Worm (Caenorhabditis elegans) whole organism, mixed stage, embryonic: Measurements from ENCODE around the gene T16G12.9.

Source experiments
- M03D4.4 ChIP-seq: sonication (generic microtip); optimal IDR thresholded peaks from 2 replicates; lab custom pipeline; 2017; ENCODE audit warnings: mild to moderate bottlenecking, missing genetic modification characterization, missing compliant biosample characterization
- bed-3 ChIP-seq: fragments of 200-800 bp; sonication (Bioruptor generic); optimal IDR thresholded peaks from 3 replicates; lab custom pipeline; 2018; ENCODE audit warnings: mild to moderate bottlenecking, missing genetic modification characterization, moderate library complexity, missing compliant biosample characterization
- blmp-1 ChIP-seq: fragments of 150-350 bp; optimal IDR thresholded peaks from 2 replicates; lab custom pipeline; 2014; ENCODE audit warnings: missing biosample characterization, missing genetic modification characterization
- ceh-39 ChIP-seq: fragments of 150-350 bp; optimal IDR thresholded peaks from 2 replicates; lab custom pipeline; 2014; ENCODE audit warnings: missing biosample characterization, missing genetic modification characterization
- ceh-43 ChIP-seq: fragments of 200-800 bp; sonication (Bioruptor generic); optimal IDR thresholded peaks from 2 replicates; lab custom pipeline; 2018; ENCODE audit warnings: mild to moderate bottlenecking, missing genetic modification characterization, moderate library complexity, missing compliant biosample characterization
- ceh-83 ChIP-seq: fragments of 200-800 bp; sonication (Bioruptor generic); optimal IDR thresholded peaks from 2 replicates; lab custom pipeline; 2018; ENCODE audit warnings: mild to moderate bottlenecking, missing genetic modification characterization, missing compliant biosample characterization
- ces-1 ChIP-seq: fragments of 150-350 bp; optimal IDR thresholded peaks from 2 replicates; lab custom pipeline; 2014; ENCODE audit warnings: missing biosample characterization, missing genetic modification reagents, missing genetic modification characterization
- cnd-1 ChIP-seq: fragments of 200-800 bp; sonication (Bioruptor generic); optimal IDR thresholded peaks from 2 replicates; lab custom pipeline; 2018; ENCODE audit warnings: mild to moderate bottlenecking, missing genetic modification characterization, missing compliant biosample characterization
- drap-1 ChIP-seq: fragments of 200-800 bp; sonication (Bioruptor generic); optimal IDR thresholded peaks from 3 replicates; lab custom pipeline; 2018; ENCODE audit warnings: mild to moderate bottlenecking, missing genetic modification characterization, missing compliant biosample characterization
- elt-1 ChIP-seq: sonication (generic microtip); optimal IDR thresholded peaks from 2 replicates; lab custom pipeline; 2017; ENCODE audit warnings: missing genetic modification characterization, mild to moderate bottlenecking, missing compliant biosample characterization, antibody characterized with exemption, moderate library complexity, borderline replicate concordance; ENCODE audit not compliant: insufficient read depth
- elt-3 ChIP-seq: fragments of 150-350 bp; optimal IDR thresholded peaks from 2 replicates; lab custom pipeline; 2014; ENCODE audit warnings: missing biosample characterization, missing genetic modification characterization
- flh-1 ChIP-seq: fragments of 200-800 bp; sonication (Bioruptor generic); optimal IDR thresholded peaks from 2 replicates; lab custom pipeline; 2018; ENCODE audit warnings: mild to moderate bottlenecking, missing genetic modification characterization, moderate library complexity, missing compliant biosample characterization
- ham-2 ChIP-seq: fragments of 200-800 bp; sonication (Bioruptor generic); optimal IDR thresholded peaks from 2 replicates; lab custom pipeline; 2018; ENCODE audit warnings: mild to moderate bottlenecking, missing genetic modification characterization, missing compliant biosample characterization
- hlh-1 ChIP-seq: fragments of 150-350 bp; optimal IDR thresholded peaks from 2 replicates; lab custom pipeline; 2014; ENCODE audit warnings: missing biosample characterization, missing genetic modification reagents, missing genetic modification characterization
- lin-13 ChIP-seq: fragments of 150-350 bp; optimal IDR thresholded peaks from 2 replicates; lab custom pipeline; 2014; ENCODE audit warnings: missing biosample characterization, missing genetic modification characterization
- lsy-2 ChIP-seq: fragments of 150-350 bp; optimal IDR thresholded peaks from 2 replicates; lab custom pipeline; 2014; ENCODE audit warnings: missing biosample characterization, missing genetic modification characterization
- mab-5 ChIP-seq: fragments of 150-350 bp; optimal IDR thresholded peaks from 2 replicates; lab custom pipeline; 2014; ENCODE audit warnings: missing biosample characterization, missing genetic modification characterization
- mep-1 ChIP-seq: fragments of 150-350 bp; optimal IDR thresholded peaks from 2 replicates; lab custom pipeline; 2017; ENCODE audit warnings: missing biosample characterization, missing genetic modification reagents, missing genetic modification characterization, inconsistent platforms
- mls-2 ChIP-seq: sonication (generic microtip); optimal IDR thresholded peaks from 2 replicates; lab custom pipeline; 2016; ENCODE audit warnings: mild to moderate bottlenecking, missing genetic modification characterization, moderate library complexity, missing compliant biosample characterization
- nhr-12 ChIP-seq: fragments of 150-350 bp; optimal IDR thresholded peaks from 2 replicates; lab custom pipeline; 2014; ENCODE audit warnings: missing biosample characterization, missing genetic modification characterization
- nhr-2 ChIP-seq: fragments of 150-350 bp; optimal IDR thresholded peaks from 2 replicates; lab custom pipeline; 2014; ENCODE audit warnings: missing biosample characterization, missing genetic modification characterization
- nhr-237 ChIP-seq: fragments of 150-350 bp; optimal IDR thresholded peaks from 2 replicates; lab custom pipeline; 2014; ENCODE audit warnings: missing biosample characterization, missing genetic modification characterization
- nhr-76 ChIP-seq: sonication (generic microtip); optimal IDR thresholded peaks from 2 replicates; lab custom pipeline; 2017; ENCODE audit warnings: missing biosample characterization, missing genetic modification characterization
- pha-4 ChIP-seq: fragments of 150-350 bp; optimal IDR thresholded peaks from 2 replicates; lab custom pipeline; 2018; ENCODE audit warnings: missing biosample characterization, missing genetic modification reagents, missing genetic modification characterization
- sem-2 ChIP-seq: fragments of 200-800 bp; sonication (Bioruptor generic); optimal IDR thresholded peaks from 2 replicates; lab custom pipeline; 2018; ENCODE audit warnings: mild to moderate bottlenecking, missing genetic modification characterization, missing compliant biosample characterization
- sptf-1 ChIP-seq: sonication (generic microtip); optimal IDR thresholded peaks from 2 replicates; lab custom pipeline; 2017; ENCODE audit warnings: mild to moderate bottlenecking, missing genetic modification characterization, moderate library complexity, missing compliant biosample characterization
- tbx-8 ChIP-seq: fragments of 200-800 bp; sonication (Bioruptor generic); optimal IDR thresholded peaks from 2 replicates; lab custom pipeline; 2018; ENCODE audit warnings: mild to moderate bottlenecking, missing genetic modification characterization, moderate library complexity, missing compliant biosample characterization
- unc-120 ChIP-seq: sonication (generic microtip); optimal IDR thresholded peaks from 2 replicates; lab custom pipeline; 2017; ENCODE audit warnings: missing genetic modification characterization, missing compliant biosample characterization; ENCODE audit not compliant: poor library complexity, severe bottlenecking
- unc-39 ChIP-seq: fragments of 150-350 bp; optimal IDR thresholded peaks from 2 replicates; lab custom pipeline; 2014; ENCODE audit warnings: missing biosample characterization, missing genetic modification characterization
- unc-62 ChIP-seq: fragments of 150-350 bp; optimal IDR thresholded peaks from 2 replicates; lab custom pipeline; 2014; ENCODE audit warnings: missing biosample characterization, missing genetic modification reagents, missing genetic modification characterization
- zip-8 ChIP-seq: fragments of 150-350 bp; optimal IDR thresholded peaks from 2 replicates; lab custom pipeline; 2014; ENCODE audit warnings: missing biosample characterization, missing genetic modification characterization
- ztf-11 ChIP-seq: fragments of 150-350 bp; optimal IDR thresholded peaks from 2 replicates; lab custom pipeline; 2014; ENCODE audit warnings: missing biosample characterization, missing genetic modification characterization

T16G12.9 gene

ce11 chrIII:10085103-10085502 lies 7.1 kb upstream of the T16G12.9 start, which contains the start of gene T16H12.13:
Gene T16H12.13 (plus strand): TSS chrIII:10085403.
- no peak for TF ChIP-seq pha-4 (tag; lab: Kevin White, UChicago)
- TF ChIP-seq ceh-43 (GFP tag; lab: Kevin White, UChicago) = no peak
- no peak for TF ChIP-seq unc-120 (tag; lab: Kevin White, UChicago)
- no peak for TF ChIP-seq ceh-83 (GFP tag; lab: Kevin White, UChicago)
- TF ChIP-seq nhr-237 (tag; lab: Kevin White, UChicago) = no peak
- no peak for TF ChIP-seq sem-2 (GFP tag; lab: Kevin White, UChicago)
- TF ChIP-seq M03D4.4 (tag; lab: Kevin White, UChicago) = no peak
- TF ChIP-seq hlh-1 (tag; lab: Kevin White, UChicago) = no peak
- TF ChIP-seq lin-13 = no peak
- no peak for TF ChIP-seq flh-1 (GFP tag; lab: Kevin White, UChicago)
- no peak for TF ChIP-seq nhr-2 (tag; lab: Kevin White, UChicago)
- TF ChIP-seq ham-2 = no peak
- TF ChIP-seq cnd-1 (tag; lab: Kevin White, UChicago) = no peak
- TF ChIP-seq lsy-2 (tag; lab: Kevin White, UChicago) = no peak
- TF ChIP-seq ztf-11 (tag; lab: Kevin White, UChicago) = no peak

ce11 chrIII:10083242-10083641 lies 5.2 kb upstream of the T16G12.9 start, which contains the start of gene T16H12.3:
Gene T16H12.3 (minus strand): TSS chrIII:10083292.
- no peak for TF ChIP-seq drap-1 (GFP tag; lab: Kevin White, UChicago)

DNA sequence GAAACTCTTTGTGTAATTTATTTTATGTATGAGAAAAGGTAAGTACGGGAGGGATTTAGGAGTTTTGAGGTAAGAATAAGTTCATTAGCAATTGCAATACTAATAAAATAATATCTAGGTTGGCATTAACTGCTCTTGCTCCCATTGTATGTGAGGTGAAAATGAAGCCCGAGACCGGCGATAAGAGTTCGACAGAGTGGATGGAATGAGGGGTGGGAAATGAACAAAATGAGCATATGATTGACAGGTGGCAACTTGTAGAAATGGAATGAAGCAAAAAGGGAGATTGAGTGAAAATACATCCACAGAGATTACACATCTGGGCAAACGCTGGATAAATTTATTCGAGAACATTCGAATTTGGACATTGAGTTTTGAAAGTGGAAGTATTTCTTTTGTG lies 733 bp upstream of the T16G12.9 start:
- TF ChIP-seq unc-62 (GFP tag; lab: Kevin White, UChicago) (no peak), elt-3 (tag; lab: Kevin White, UChicago) (no peak), blmp-1 (tag; lab: Kevin White, UChicago) (no peak), unc-39 (tag; lab: Kevin White, UChicago) (no peak), ham-2 (no peak), nhr-76 (no peak), tbx-8 (GFP tag; lab: Kevin White, UChicago) (no peak), nhr-12 (tag; lab: Kevin White, UChicago) (no peak), bed-3 (GFP tag; lab: Kevin White, UChicago) (no peak), hlh-1 (tag; lab: Kevin White, UChicago) (no peak), zip-8 (tag; lab: Kevin White, UChicago) (no peak), lsy-2 (tag; lab: Kevin White, UChicago) (no peak), ceh-39 (tag; lab: Kevin White, UChicago) (no peak), elt-1 (tag; lab: Kevin White, UChicago) (no peak), ztf-11 (tag; lab: Kevin White, UChicago) (no peak), ces-1 (GFP tag; lab: Kevin White, UChicago) (no peak)
- TF ChIP-seq, all 35 proteins: peak for 0

ce11 chrIII:10076042-10076441 lies 2.0 kb downstream of the T16G12.9 start:
- TF ChIP-seq nhr-76 (no peak), blmp-1 (tag; lab: Kevin White, UChicago) (no peak), mls-2 (tag; lab: Kevin White, UChicago) (no peak), bed-3 (GFP tag; lab: Kevin White, UChicago) (no peak), mep-1 (tag; lab: Kevin White, UChicago) (no peak)

ce11 chrIII:10069278-10069677 lies 8.8 kb downstream of the T16G12.9 start, which contains the start of gene T16G12.6:
Gene T16G12.6 (plus strand): TSS chrIII:10069578.
- TF ChIP-seq ham-2 (no peak), nhr-12 (tag; lab: Kevin White, UChicago) (no peak), nhr-2 (tag; lab: Kevin White, UChicago) (no peak), unc-120 (tag; lab: Kevin White, UChicago) (no peak), unc-62 (GFP tag; lab: Kevin White, UChicago) (no peak), ces-1 (GFP tag; lab: Kevin White, UChicago) (no peak), pha-4 (tag; lab: Kevin White, UChicago) (no peak), mab-5 (tag; lab: Kevin White, UChicago) (no peak), mep-1 (tag; lab: Kevin White, UChicago) (no peak), hlh-1 (tag; lab: Kevin White, UChicago) (no peak), flh-1 (GFP tag; lab: Kevin White, UChicago) (no peak), mls-2 (tag; lab: Kevin White, UChicago) (no peak), cnd-1 (tag; lab: Kevin White, UChicago) (no peak), elt-1 (tag; lab: Kevin White, UChicago) (no peak), blmp-1 (tag; lab: Kevin White, UChicago) (no peak), sem-2 (GFP tag; lab: Kevin White, UChicago) (no peak), ceh-39 (tag; lab: Kevin White, UChicago) (no peak), sptf-1 (tag; lab: Kevin White, UChicago) (no peak)
